Worm (Caenorhabditis elegans): ENCODE measurements around the gene inx-18.
A peak's percentile ranks its signal among the peaks of the same experiment; 100 is the strongest.

inx-18 gene

DNA sequence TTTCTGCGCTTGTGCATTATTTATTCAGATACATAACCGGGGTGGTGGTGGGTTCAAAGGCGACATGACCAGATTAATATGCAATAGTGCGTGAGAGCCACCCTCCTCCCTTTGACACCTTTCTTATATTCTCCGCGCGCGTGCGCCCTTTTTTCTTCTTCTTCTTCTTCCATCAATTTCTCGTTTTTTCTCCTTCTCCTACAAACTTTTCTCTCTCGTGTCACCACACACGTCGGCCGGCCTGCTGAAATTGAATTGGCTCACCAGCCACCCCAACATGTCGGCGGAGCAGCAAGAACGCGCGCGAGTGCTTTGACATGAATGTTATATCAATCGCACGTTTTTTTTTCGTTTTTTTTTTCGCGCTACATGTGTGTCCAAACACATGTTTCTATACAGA is 53.4 kb downstream of the inx-18 start:
- TF ChIP-seq lin-39 (tag; optimal IDR thresholded peaks at IDR 0.05) (no peak), unc-86 (tag; optimal IDR thresholded peaks at IDR 0.05) (peak; percentile 64), lsy-2 (tag; optimal IDR thresholded peaks at IDR 0.05) (peak in 1 of 2 experiments; percentile 32), nhr-85 (tag) (no peak), nhr-47 (tag; optimal IDR thresholded peaks at IDR 0.05) (peak; percentile 42), egl-27 (tag; optimal IDR thresholded peaks at IDR 0.05) (no peak), snu-23 (GFP tag; optimal IDR thresholded peaks at IDR 0.05) (peak; percentile 4), mab-9 (GFP tag; IDR thresholded peaks at IDR 0.05) (no peak), vab-15 (tag; optimal IDR thresholded peaks at IDR 0.05) (no peak), lin-14 (GFP tag; optimal IDR thresholded peaks at IDR 0.05) (peak; percentile 64), Y116A8C.19 (tag; optimal IDR thresholded peaks at IDR 0.05; ENCODE audit: borderline replicate concordance) (no peak), pqm-1 (tag; optimal IDR thresholded peaks at IDR 0.05) (no peak), C04F5.9 (tag; optimal IDR thresholded peaks at IDR 0.05) (no peak), zag-1 (tag; optimal IDR thresholded peaks at IDR 0.05) (no peak), xbp-1 (tag; optimal IDR thresholded peaks at IDR 0.05) (no peak), ama-1 (optimal IDR thresholded peaks at IDR 0.05) (no peak), fkh-10 (GFP tag; optimal IDR thresholded peaks at IDR 0.05) (peak; percentile 7), ceh-82 (tag; optimal IDR thresholded peaks at IDR 0.05) (peak in 1 of 3 experiments; percentile 42), skn-1 (tag; optimal IDR thresholded peaks at IDR 0.05) (no peak), nhr-71 (tag; optimal IDR thresholded peaks at IDR 0.05) (peak; percentile 33), sup-37 (GFP tag; optimal IDR thresholded peaks at IDR 0.05) (no peak), nhr-84 (tag; optimal IDR thresholded peaks at IDR 0.05) (no peak), pax-3 (tag; optimal IDR thresholded peaks at IDR 0.05) (no peak), egl-13 (tag; optimal IDR thresholded peaks at IDR 0.05) (peak; percentile 0), dsc-1 (tag; optimal IDR thresholded peaks at IDR 0.05) (peak; percentile 33), fos-1 (tag; optimal IDR thresholded peaks at IDR 0.05) (no peak), fkh-8 (tag; optimal IDR thresholded peaks at IDR 0.05) (peak; percentile 67)

DNA sequence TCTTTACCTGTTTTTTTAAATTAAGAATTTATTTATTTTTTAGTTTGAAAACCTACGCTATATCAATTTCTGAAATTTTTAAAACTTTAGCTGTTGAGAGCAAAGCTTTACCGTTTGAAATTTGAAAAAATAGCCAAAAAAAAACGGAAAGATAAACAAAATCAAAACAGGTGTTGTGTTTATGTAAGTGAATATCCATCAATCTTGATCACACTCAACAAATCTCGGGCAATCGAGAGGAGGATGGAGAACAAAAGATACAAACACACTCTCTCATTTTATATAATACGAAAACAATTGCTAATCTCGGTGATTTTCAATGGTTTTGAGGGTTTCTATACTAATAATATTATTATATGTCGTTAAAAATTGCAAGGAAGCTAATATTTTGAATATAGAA is 55.5 kb downstream of the inx-18 start:
- TF ChIP-seq nhr-84 (tag; optimal IDR thresholded peaks at IDR 0.05) (no peak), ceh-8 (GFP tag; optimal IDR thresholded peaks at IDR 0.05) (no peak), blmp-1 (tag; optimal IDR thresholded peaks at IDR 0.05) (peak; percentile 15), tlp-1 (tag; optimal IDR thresholded peaks at IDR 0.05) (no peak), dsc-1 (tag; optimal IDR thresholded peaks at IDR 0.05) (peak; percentile 61), sox-4 (tag; optimal IDR thresholded peaks at IDR 0.05) (no peak), elt-3 (tag; optimal IDR thresholded peaks at IDR 0.05) (no peak), unc-30 (tag; optimal IDR thresholded peaks at IDR 0.05) (no peak), ceh-63 (GFP tag; optimal IDR thresholded peaks at IDR 0.05) (no peak), lin-39 (tag; optimal IDR thresholded peaks at IDR 0.05) (peak; percentile 20)
